Fruit fly (Drosophila melanogaster) whole organism, embryonic: ENCODE results near the gene alpha-PheRS.

Source experiments
- ATbp ChIP-seq: fragments of 200-800 bp; sonication (Bioruptor generic); optimal IDR thresholded peaks from 2 replicates; lab custom pipeline; 2017; ENCODE audit warnings: missing biosample characterization, mild to moderate bottlenecking, missing genetic modification characterization, missing genetic modification reagents
- Ada2b ChIP-seq: fragments of 200-800 bp; sonication (Bioruptor generic); IDR thresholded peaks from 2 replicates; pipeline ENCODE4 v1.3.6; 2022; ENCODE audit warnings: missing biosample characterization, missing genetic modification characterization
- Atf3 ChIP-seq: fragments of 200-800 bp; sonication (Bioruptor generic); optimal IDR thresholded peaks from 3 replicates; lab custom pipeline; 2016; ENCODE audit warnings: missing biosample characterization, missing genetic modification characterization
- Awh ChIP-seq: fragments of 200-800 bp; sonication (Bioruptor generic); IDR thresholded peaks from 2 replicates; pipeline ENCODE4, ENCODE4 v1.3.6; 2022; ENCODE audit warnings: missing biosample characterization, missing genetic modification characterization
- CG10979 ChIP-seq: fragments of 200-800 bp; sonication (Bioruptor generic); optimal IDR thresholded peaks from 2 replicates; lab custom pipeline; 2018; ENCODE audit warnings: missing biosample characterization, mild to moderate bottlenecking, missing genetic modification characterization, moderate library complexity
- CG12104 ChIP-seq: fragments of 200-800 bp; sonication (Bioruptor generic); optimal IDR thresholded peaks from 3 replicates; lab custom pipeline; 2016; ENCODE audit warnings: missing biosample characterization, missing genetic modification characterization
- CG12219 ChIP-seq: fragments of 200-800 bp; sonication (Bioruptor generic); optimal IDR thresholded peaks from 3 replicates; lab custom pipeline; 2018; ENCODE audit warnings: missing biosample characterization, mild to moderate bottlenecking, missing genetic modification characterization
- CG13424 ChIP-seq: fragments of 200-800 bp; sonication (Bioruptor generic); optimal IDR thresholded peaks from 2 replicates; lab custom pipeline; 2019; ENCODE audit warnings: missing biosample characterization, mild to moderate bottlenecking, missing genetic modification characterization, moderate library complexity
- CG13624 ChIP-seq: fragments of 200-800 bp; sonication (Bioruptor generic); optimal IDR thresholded peaks from 2 replicates; lab custom pipeline; 2016; ENCODE audit warnings: missing biosample characterization, missing genetic modification characterization
- CG1529 ChIP-seq: fragments of 200-800 bp; sonication (Bioruptor generic); optimal IDR thresholded peaks from 3 replicates; lab custom pipeline; 2018; ENCODE audit warnings: missing biosample characterization, missing genetic modification characterization
- CG15479 ChIP-seq: fragments of 200-800 bp; sonication (Bioruptor generic); optimal IDR thresholded peaks from 3 replicates; lab custom pipeline; 2019; ENCODE audit warnings: missing biosample characterization, mild to moderate bottlenecking, missing genetic modification characterization, moderate library complexity
- CG1832 ChIP-seq: fragments of 200-800 bp; sonication (Bioruptor generic); optimal IDR thresholded peaks from 2 replicates; lab custom pipeline; 2017; ENCODE audit warnings: missing biosample characterization, mild to moderate bottlenecking, missing genetic modification characterization, inconsistent platforms
- CG18476 ChIP-seq: fragments of 200-800 bp; sonication (Bioruptor generic); optimal IDR thresholded peaks from 2 replicates; lab custom pipeline; 2016; ENCODE audit warnings: missing biosample characterization, mild to moderate bottlenecking, missing genetic modification characterization
- CG31365 ChIP-seq: fragments of 200-800 bp; sonication (Bioruptor generic); optimal IDR thresholded peaks from 2 replicates; lab custom pipeline; 2018; ENCODE audit warnings: missing biosample characterization, mild to moderate bottlenecking, missing genetic modification characterization
- CG31388 ChIP-seq: fragments of 200-800 bp; sonication (Bioruptor generic); optimal IDR thresholded peaks from 2 replicates; lab custom pipeline; 2016; ENCODE audit warnings: missing biosample characterization, missing genetic modification characterization
- CG3995 ChIP-seq: fragments of 200-800 bp; sonication (Bioruptor generic); optimal IDR thresholded peaks from 3 replicates; lab custom pipeline; 2016; ENCODE audit warnings: missing biosample characterization, missing genetic modification characterization
- CG7372 ChIP-seq: fragments of 200-800 bp; sonication (Bioruptor generic); IDR thresholded peaks from 2 replicates; pipeline ENCODE4 v1.3.6; 2022; ENCODE audit warnings: missing biosample characterization, missing genetic modification characterization
- CG7786 ChIP-seq: fragments of 200-800 bp; sonication (Bioruptor generic); optimal IDR thresholded peaks from 2 replicates; lab custom pipeline; 2016; ENCODE audit warnings: missing biosample characterization, missing genetic modification characterization
- CTCF ChIP-seq: fragments of 200-800 bp; sonication (Bioruptor generic); optimal IDR thresholded peaks from 2 replicates; lab custom pipeline; 2017; ENCODE audit warnings: missing biosample characterization, mild to moderate bottlenecking, missing genetic modification characterization, moderate library complexity
- Dbx ChIP-seq: fragments of 200-800 bp; sonication (Bioruptor generic); IDR thresholded peaks from 3 replicates; pipeline ENCODE4 v1.3.6; 2022; ENCODE audit warnings: missing biosample characterization, missing genetic modification characterization
- Deaf1 ChIP-seq: fragments of 200-800 bp; optimal IDR thresholded peaks from 3 replicates; lab custom pipeline; 2019; ENCODE audit warnings: missing biosample characterization, mild to moderate bottlenecking, missing genetic modification characterization, moderate library complexity
- ERR ChIP-seq: fragments of 200-800 bp; sonication (Bioruptor generic); optimal IDR thresholded peaks from 2 replicates; lab custom pipeline; 2016; ENCODE audit warnings: missing biosample characterization, missing genetic modification characterization
- Ets97D ChIP-seq: fragments of 200-800 bp; sonication (Bioruptor generic); optimal IDR thresholded peaks from 3 replicates; lab custom pipeline; 2016; ENCODE audit warnings: missing biosample characterization, missing genetic modification characterization
- HLH3B ChIP-seq: fragments of 200-800 bp; sonication (Bioruptor generic); IDR thresholded peaks from 2 replicates; pipeline ENCODE4 v1.3.6; 2022; ENCODE audit warnings: missing biosample characterization, missing genetic modification characterization
- HmgD ChIP-seq: fragments of 200-800 bp; sonication (Bioruptor generic); optimal IDR thresholded peaks from 3 replicates; lab custom pipeline; 2016; ENCODE audit warnings: missing biosample characterization, missing genetic modification characterization
- Hmx ChIP-seq: fragments of 200-800 bp; sonication (Bioruptor generic); optimal IDR thresholded peaks from 2 replicates; lab custom pipeline; 2016; ENCODE audit warnings: missing biosample characterization, missing genetic modification characterization
- Rfx ChIP-seq: fragments of 200-800 bp; sonication (Bioruptor generic); IDR thresholded peaks from 2 replicates; pipeline ENCODE4 v1.3.6; 2022; ENCODE audit warnings: missing biosample characterization, missing genetic modification characterization
- Sry-δ ChIP-seq: fragments of 200-800 bp; sonication (Bioruptor generic); optimal IDR thresholded peaks from 2 replicates; lab custom pipeline; 2016; ENCODE audit warnings: missing biosample characterization, missing genetic modification characterization
- Tbp ChIP-seq: fragments of >200 bp; optimal IDR thresholded peaks from 2 replicates; lab custom pipeline; 2018; ENCODE audit warnings: missing biosample characterization, missing genetic modification characterization
- Vsx1 ChIP-seq: fragments of 200-800 bp; sonication (Bioruptor generic); optimal IDR thresholded peaks from 2 replicates; lab custom pipeline; 2017; ENCODE audit warnings: missing biosample characterization, mild to moderate bottlenecking, missing genetic modification characterization, missing genetic modification reagents
- Xrp1 ChIP-seq: fragments of 200-800 bp; sonication (Bioruptor generic); IDR thresholded peaks from 2 replicates; pipeline ENCODE4 v1.3.6; 2022; ENCODE audit warnings: missing biosample characterization, missing genetic modification characterization
- ac ChIP-seq: fragments of 200-800 bp; sonication (Bioruptor generic); optimal IDR thresholded peaks from 3 replicates; lab custom pipeline; 2017; ENCODE audit warnings: missing biosample characterization, mild to moderate bottlenecking, missing genetic modification characterization
- btn ChIP-seq: fragments of 200-800 bp; sonication (Bioruptor generic); optimal IDR thresholded peaks from 2 replicates; lab custom pipeline; 2016; ENCODE audit warnings: missing biosample characterization, missing genetic modification characterization
- chn ChIP-seq: fragments of 200-800 bp; sonication (Bioruptor generic); optimal IDR thresholded peaks from 2 replicates; lab custom pipeline; 2016; ENCODE audit warnings: missing biosample characterization, missing genetic modification characterization
- exex ChIP-seq: fragments of 200-800 bp; sonication (Bioruptor generic); optimal IDR thresholded peaks from 4 replicates; lab custom pipeline; 2018; ENCODE audit warnings: missing biosample characterization, mild to moderate bottlenecking, missing genetic modification characterization, moderate library complexity
- fd102C ChIP-seq: fragments of 200-800 bp; sonication (Bioruptor generic); optimal IDR thresholded peaks from 2 replicates; lab custom pipeline; 2018; ENCODE audit warnings: missing biosample characterization, mild to moderate bottlenecking, missing genetic modification characterization, moderate library complexity
- fd3F ChIP-seq: fragments of 200-800 bp; sonication (Bioruptor generic); optimal IDR thresholded peaks from 2 replicates; lab custom pipeline; 2018; ENCODE audit warnings: missing biosample characterization, mild to moderate bottlenecking, missing genetic modification characterization, moderate library complexity
- fru ChIP-seq: fragments of >200 bp; optimal IDR thresholded peaks from 2 replicates; lab custom pipeline; 2017
- gcm2 ChIP-seq: fragments of 200-800 bp; sonication (Bioruptor generic); optimal IDR thresholded peaks from 2 replicates; lab custom pipeline; 2016; ENCODE audit warnings: missing biosample characterization, missing genetic modification characterization
- klu ChIP-seq: fragments of 200-800 bp; sonication (Bioruptor generic); IDR thresholded peaks from 2 replicates; pipeline ENCODE4 v1.3.6; 2022; ENCODE audit warnings: missing biosample characterization, missing genetic modification characterization
- lilli ChIP-seq: fragments of 200-800 bp; sonication (Bioruptor generic); optimal IDR thresholded peaks from 3 replicates; lab custom pipeline; 2016; ENCODE audit warnings: missing biosample characterization, missing genetic modification characterization
- org-1 ChIP-seq: fragments of 200-800 bp; sonication (Bioruptor generic); optimal IDR thresholded peaks from 2 replicates; lab custom pipeline; 2017; ENCODE audit warnings: missing biosample characterization, missing genetic modification characterization
- pb ChIP-seq: fragments of 200-800 bp; sonication (Bioruptor generic); optimal IDR thresholded peaks from 3 replicates; lab custom pipeline; 2016; ENCODE audit warnings: missing biosample characterization, missing genetic modification characterization
- pho ChIP-seq: fragments of 200-800 bp; sonication (Bioruptor generic); optimal IDR thresholded peaks from 2 replicates; lab custom pipeline; 2016; ENCODE audit warnings: missing biosample characterization, missing genetic modification characterization
- schlank ChIP-seq: fragments of 200-800 bp; sonication (Bioruptor generic); optimal IDR thresholded peaks from 2 replicates; lab custom pipeline; 2018; ENCODE audit warnings: missing biosample characterization, mild to moderate bottlenecking, missing genetic modification characterization
- shn ChIP-seq: fragments of 200-800 bp; sonication (Bioruptor generic); optimal IDR thresholded peaks from 3 replicates; lab custom pipeline; 2016; ENCODE audit warnings: missing biosample characterization, missing genetic modification characterization
- so ChIP-seq: fragments of 200-800 bp; sonication (Bioruptor generic); IDR thresholded peaks from 3 replicates; pipeline ENCODE4 v1.3.6; 2022; ENCODE audit warnings: missing biosample characterization, missing genetic modification characterization
- stc ChIP-seq: fragments of 200-800 bp; sonication (Bioruptor generic); IDR thresholded peaks from 2 replicates; pipeline ENCODE4 v1.3.6; 2022; ENCODE audit warnings: missing biosample characterization, missing genetic modification characterization
- tgo ChIP-seq: fragments of 200-800 bp; sonication (Bioruptor generic); IDR thresholded peaks from 3 replicates; pipeline ENCODE4 v1.3.6; 2022; ENCODE audit warnings: missing biosample characterization, missing genetic modification characterization
- usp ChIP-seq: fragments of >200 bp; optimal IDR thresholded peaks from 2 replicates; lab custom pipeline; 2017; ENCODE audit warnings: missing biosample characterization, missing genetic modification characterization
- vnd ChIP-seq: fragments of 200-800 bp; sonication (Bioruptor generic); IDR thresholded peaks from 3 replicates; pipeline ENCODE4 v1.3.6; 2022; ENCODE audit warnings: missing biosample characterization, missing genetic modification characterization; ENCODE audit not compliant: partially characterized antibody
- wek ChIP-seq: fragments of 200-800 bp; sonication (Bioruptor generic); optimal IDR thresholded peaks from 3 replicates; lab custom pipeline; 2018; ENCODE audit warnings: missing biosample characterization, mild to moderate bottlenecking, missing genetic modification characterization, moderate library complexity
- wor ChIP-seq: fragments of 200-800 bp; sonication (Bioruptor generic); IDR thresholded peaks from 2 replicates; pipeline ENCODE4 v1.3.6; 2022; ENCODE audit warnings: missing biosample characterization, missing genetic modification characterization

The alpha-PheRS gene

dm6 chrX:8131693-8132313, 13.6 kb downstream of the alpha-PheRS start, which contains the start of gene CG10958 (continued):
- TF ChIP-seq Awh (GFP tag; lab: Robert Waterston, UW) = 0 out of 2 replicates have a peak, but pooled peaks have one; percentile 48
- peak; percentile 51 for TF ChIP-seq Atf3 (GFP tag; lab: Kevin White, UChicago)
- TF ChIP-seq chn = peak; percentile 26
- peak; percentile 22 for TF ChIP-seq CG1832 (GFP tag; lab: Kevin White, UChicago)
- peak; percentile 75 for TF ChIP-seq lilli
- no peak for TF ChIP-seq ERR (GFP tag; lab: Kevin White, UChicago)
- no peak for TF ChIP-seq fru (lab: Kevin White, UChicago)
- TF ChIP-seq CTCF (GFP tag; lab: Kevin White, UChicago) = no peak
- no peak for TF ChIP-seq pb (GFP tag; lab: Kevin White, UChicago)
- TF ChIP-seq fd3F (GFP tag; lab: Kevin White, UChicago) = peak; percentile 50
- TF ChIP-seq Hmx (GFP tag; lab: Kevin White, UChicago) = no peak
- no peak for TF ChIP-seq vnd (GFP tag; lab: Robert Waterston, UW)
- TF ChIP-seq CG10979 (tag; lab: Kevin White, UChicago) = peak; percentile 28
- TF ChIP-seq CG12104 (GFP tag; lab: Kevin White, UChicago) = no peak
- TF ChIP-seq CG7372 (GFP tag; lab: Robert Waterston, UW) = no peak
- TF ChIP-seq schlank (tag; lab: Kevin White, UChicago) = no peak
- TF ChIP-seq btn = no peak
- no peak for TF ChIP-seq Tbp (GFP tag; lab: Kevin White, UChicago)
- peak; percentile 64 for TF ChIP-seq tgo (GFP tag; lab: Robert Waterston, UW)
- no peak for TF ChIP-seq wek (GFP tag; lab: Kevin White, UChicago)
- no peak for TF ChIP-seq gcm2 (GFP tag; lab: Kevin White, UChicago)
- TF ChIP-seq CG31388 (GFP tag; lab: Kevin White, UChicago) = no peak
- no peak for TF ChIP-seq CG13624 (GFP tag; lab: Kevin White, UChicago)
- no peak for TF ChIP-seq CG15479 (GFP tag; lab: Kevin White, UChicago)
- peak; percentile 47 for TF ChIP-seq Ada2b (GFP tag; lab: Robert Waterston, UW)
- peak; percentile 60; the same call in 1 of the 3 replicates for TF ChIP-seq Dbx (GFP tag; lab: Robert Waterston, UW)
- peak; percentile 51 for TF ChIP-seq Sry-δ (GFP tag; lab: Kevin White, UChicago)
- no peak for TF ChIP-seq stc (GFP tag; lab: Robert Waterston, UW)
- TF ChIP-seq ac (GFP tag; lab: Kevin White, UChicago) = no peak
- 0 out of 2 replicates have a peak, but pooled peaks have one; percentile 28 for TF ChIP-seq wor (GFP tag; lab: Robert Waterston, UW)
- peak; percentile 30 for TF ChIP-seq exex (tag; lab: Kevin White, UChicago)
- no peak for TF ChIP-seq CG1529 (GFP tag; lab: Kevin White, UChicago)
- peak; percentile 66 for TF ChIP-seq Rfx (GFP tag; lab: Robert Waterston, UW)
- no peak for TF ChIP-seq shn
- TF ChIP-seq org-1 (GFP tag; lab: Kevin White, UChicago) = no peak
- peak; percentile 10 for TF ChIP-seq Vsx1 (GFP tag; lab: Kevin White, UChicago)
- no peak for TF ChIP-seq CG12219 (GFP tag; lab: Kevin White, UChicago)
- peak; percentile 32 for TF ChIP-seq CG18476 (GFP tag; lab: Kevin White, UChicago)
- TF ChIP-seq CG13424 (tag; lab: Kevin White, UChicago) = peak; percentile 47
- peak; percentile 70 for TF ChIP-seq Xrp1 (GFP tag; lab: Robert Waterston, UW)
- no peak for TF ChIP-seq HmgD (GFP tag; lab: Kevin White, UChicago)
- no peak for TF ChIP-seq fd102C
- TF ChIP-seq ATbp (GFP tag; lab: Kevin White, UChicago) = no peak
- peak; percentile 49 for TF ChIP-seq pho (GFP tag; lab: Kevin White, UChicago)
- TF ChIP-seq CG7786 (GFP tag; lab: Kevin White, UChicago) = no peak
- TF ChIP-seq HLH3B (GFP tag; lab: Robert Waterston, UW) = 0 out of 2 replicates have a peak, but pooled peaks have one; percentile 22
- TF ChIP-seq so (GFP tag; lab: Robert Waterston, UW) = peak; percentile 53; the same call in 1 of the 3 replicates
- TF ChIP-seq CG31365 (tag; lab: Kevin White, UChicago) = no peak
- TF ChIP-seq Ets97D = peak; percentile 34
- TF ChIP-seq CG3995 = no peak
- TF ChIP-seq klu (GFP tag; lab: Robert Waterston, UW) = no peak
- TF ChIP-seq Deaf1 (tag; lab: Kevin White, UChicago) = no peak
- TF ChIP-seq usp = no peak
